Fruit fly (Drosophila melanogaster) whole organism: Measurements from ENCODE around the gene hop.

Source experiments
- CG8478 ChIP-seq: fragments of >200 bp; optimal IDR thresholded peaks from 2 replicates; lab custom pipeline; 2018; ENCODE audit warnings: inconsistent platforms
- Dll ChIP-seq: fragments of >200 bp; optimal IDR thresholded peaks from 2 replicates; lab custom pipeline; 2017
- EcR ChIP-seq, 2 experiments: fragments of >200 bp; optimal IDR thresholded peaks; 2 replicates each; lab custom pipeline; 2017; ENCODE audit warnings: missing biosample characterization in 2 of 2, missing genetic modification characterization in 2 of 2, missing genetic modification reagents in 2 of 2

DNA sequence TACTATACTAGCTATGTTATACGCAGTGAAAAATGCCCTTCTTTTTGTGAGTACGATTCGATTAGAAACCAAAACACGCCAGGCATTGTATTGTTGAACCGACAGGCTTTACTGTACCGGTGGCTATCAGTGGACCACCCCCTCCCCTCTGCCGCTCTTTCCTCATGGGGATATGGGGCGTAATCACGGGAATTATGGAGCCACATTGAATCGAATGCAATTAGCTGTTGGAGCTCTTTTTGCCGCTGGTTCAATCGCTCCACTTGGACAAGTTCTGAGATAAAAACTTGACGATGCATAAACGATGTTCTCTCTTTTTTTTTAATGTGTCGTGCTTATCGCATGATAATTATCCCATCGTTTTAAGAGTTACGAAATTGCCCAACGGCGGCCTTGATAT lies 25.7 kb downstream of the hop start:
- no peak for TF ChIP-seq CG8478 (lab: Kevin White, UChicago)
- no peak for TF ChIP-seq Dll (lab: Kevin White, UChicago)
- no peak for TF ChIP-seq EcR (GFP tag; optimal IDR thresholded peaks at IDR 0.05; lab: Kevin White, UChicago)
